Fruit fly (Drosophila melanogaster): ENCODE measurements around the gene CG1647.

CG1647 gene

DNA sequence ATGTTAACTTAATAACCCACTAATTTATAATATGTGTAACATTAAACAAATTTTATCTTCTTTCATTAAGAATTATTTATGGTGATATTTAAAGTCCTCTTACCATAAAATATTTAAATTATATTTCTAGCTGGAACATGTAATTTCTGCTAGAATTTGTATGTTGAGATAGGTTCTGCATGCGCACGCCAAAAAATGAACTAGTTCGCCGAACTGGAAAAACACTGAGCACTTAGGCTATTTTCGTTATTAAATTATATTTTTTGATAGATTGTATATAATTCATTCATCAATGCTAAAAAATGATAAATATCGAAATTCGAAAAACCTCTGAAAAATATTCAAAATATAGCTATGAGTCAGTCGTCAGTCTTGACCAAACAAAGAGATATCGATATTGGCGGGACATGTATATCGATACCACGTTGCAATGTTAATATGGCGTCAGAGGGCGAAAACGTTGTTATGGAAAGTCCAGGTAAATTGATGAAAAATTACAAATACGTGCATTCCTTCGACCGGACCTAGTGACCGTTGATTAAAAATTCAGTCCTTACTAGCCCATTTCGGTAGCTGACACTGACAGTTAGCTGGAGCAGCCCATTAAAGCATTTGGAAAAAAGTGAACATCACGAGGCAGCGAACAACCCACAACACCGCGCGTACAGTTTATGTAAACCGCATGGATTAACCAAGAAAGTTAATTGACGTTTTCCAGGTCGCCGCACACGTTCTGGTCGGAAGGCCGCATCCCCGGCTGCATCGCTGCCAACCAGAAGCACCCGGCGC lies 8.2 kb upstream of the CG1647 start, which contains the start of gene Prp39 (continued):
- peak; percentile 22 for TF ChIP-seq Max (GFP tag; optimal IDR thresholded peaks at IDR 0.05)
- TF ChIP-seq onecut (GFP tag; IDR thresholded peaks at IDR 0.05): no peak
- peak; percentile 42; the same call in 2 of the 3 replicates for TF ChIP-seq tgo (GFP tag; IDR thresholded peaks at IDR 0.05)
- no peak for TF ChIP-seq CG18599 (GFP tag; optimal IDR thresholded peaks at IDR 0.05)
- TF ChIP-seq CG6854 (GFP tag; optimal IDR thresholded peaks at IDR 0.05): no peak
- TF ChIP-seq inv (GFP tag; IDR thresholded peaks at IDR 0.05; ENCODE audit: partially characterized antibody): peak; percentile 61
- TF ChIP-seq CG8290 (GFP tag; optimal IDR thresholded peaks at IDR 0.05): no peak
- no peak for TF ChIP-seq CG8290 (tag; optimal IDR thresholded peaks at IDR 0.05)
- no peak for TF ChIP-seq ro (GFP tag; IDR thresholded peaks at IDR 0.05)
- TF ChIP-seq CG14050 (GFP tag; IDR thresholded peaks at IDR 0.05): no peak
- no peak for TF ChIP-seq crc (GFP tag; optimal IDR thresholded peaks at IDR 0.05)
- TF ChIP-seq CG17361 (GFP tag; IDR thresholded peaks at IDR 0.05): peak; percentile 51; the same call in 1 of the 3 replicates
- no peak for TF ChIP-seq HLHmδ (GFP tag; optimal IDR thresholded peaks at IDR 0.05)
- peak; percentile 75 for TF ChIP-seq BEAF-32 (GFP tag; optimal IDR thresholded peaks at IDR 0.05)
- peak; percentile 22; the same call in 1 of the 2 replicates for TF ChIP-seq sisA (GFP tag; IDR thresholded peaks at IDR 0.05)
- TF ChIP-seq stc (GFP tag; IDR thresholded peaks at IDR 0.05): no peak
- no peak for TF ChIP-seq luna (GFP tag; optimal IDR thresholded peaks at IDR 0.05)
- TF ChIP-seq CG10979 (tag; optimal IDR thresholded peaks at IDR 0.05): peak; percentile 5
- no peak for TF ChIP-seq Ravus (GFP tag; IDR thresholded peaks at IDR 0.05)
- no peak for TF ChIP-seq Hmx (GFP tag; optimal IDR thresholded peaks at IDR 0.05)
- peak; percentile 49 for TF ChIP-seq trem (tag; optimal IDR thresholded peaks at IDR 0.05)
- no peak for TF ChIP-seq CG8281 (tag; optimal IDR thresholded peaks at IDR 0.05)
- no peak for TF ChIP-seq CG7556 (GFP tag; optimal IDR thresholded peaks at IDR 0.05)
- no peak for TF ChIP-seq CkIIα-i1 (GFP tag; IDR thresholded peaks at IDR 0.05)
- TF ChIP-seq H15 (GFP tag; IDR thresholded peaks at IDR 0.05): no peak
- no peak for TF ChIP-seq CG10209 (GFP tag; optimal IDR thresholded peaks at IDR 0.05)
- TF ChIP-seq CG7963 (GFP tag; IDR thresholded peaks at IDR 0.05; ENCODE audit: partially characterized antibody): peak; percentile 31; the same call in 1 of the 3 replicates
- TF ChIP-seq CG1792 (GFP tag; optimal IDR thresholded peaks at IDR 0.05): no peak
- peak; percentile 0 for TF ChIP-seq grau (tag; optimal IDR thresholded peaks at IDR 0.05)
- TF ChIP-seq CG11247 (GFP tag; IDR thresholded peaks at IDR 0.05): 0 out of 2 replicates have a peak, but pooled peaks have one; percentile 15
- peak; percentile 28; the same call in 1 of the 2 replicates for TF ChIP-seq CG3847 (GFP tag; IDR thresholded peaks at IDR 0.05)
- TF ChIP-seq CG34376 (GFP tag; optimal IDR thresholded peaks at IDR 0.05): no peak
- peak; percentile 17 for TF ChIP-seq nmo (GFP tag; optimal IDR thresholded peaks at IDR 0.05)
- no peak for TF ChIP-seq CG11398 (GFP tag; optimal IDR thresholded peaks at IDR 0.05)
- no peak for TF ChIP-seq CG1602 (GFP tag; optimal IDR thresholded peaks at IDR 0.05)
- TF ChIP-seq chinmo (GFP tag; IDR thresholded peaks at IDR 0.05; ENCODE audit: partially characterized antibody): 0 out of 4 replicates have a peak, but pooled peaks have one; percentile 50
- TF ChIP-seq CG15269 (tag; optimal IDR thresholded peaks at IDR 0.05): no peak
- peak; percentile 79 for TF ChIP-seq MESR4 (GFP tag; optimal IDR thresholded peaks at IDR 0.05)
- peak; percentile 23 for TF ChIP-seq Chrac-16 (GFP tag; optimal IDR thresholded peaks at IDR 0.05)
- no peak for TF ChIP-seq sima (GFP tag; optimal IDR thresholded peaks at IDR 0.05)
- TF ChIP-seq Doc3 (GFP tag; IDR thresholded peaks at IDR 0.05; ENCODE audit: partially characterized antibody): peak; percentile 80
- TF ChIP-seq gfzf (GFP tag; optimal IDR thresholded peaks at IDR 0.05): no peak
- no peak for TF ChIP-seq cad (GFP tag; optimal IDR thresholded peaks at IDR 0.05)
- TF ChIP-seq ap (GFP tag; IDR thresholded peaks at IDR 0.05): no peak
- TF ChIP-seq CG14710 (tag; optimal IDR thresholded peaks at IDR 0.05): peak; percentile 30
- TF ChIP-seq CG4617 (GFP tag; optimal IDR thresholded peaks at IDR 0.05; ENCODE audit: borderline replicate concordance): peak; percentile 50
- TF ChIP-seq ranshi (GFP tag; IDR thresholded peaks at IDR 0.05): peak; percentile 43; the same call in 1 of the 2 replicates
- TF ChIP-seq CG8359 (GFP tag; optimal IDR thresholded peaks at IDR 0.05; ENCODE audit: borderline replicate concordance): no peak
- TF ChIP-seq CG2129 (GFP tag; IDR thresholded peaks at IDR 0.05; ENCODE audit: partially characterized antibody): peak; percentile 60
